Worm (Caenorhabditis elegans): Measurements from ENCODE around the gene pcs-1.

pcs-1 gene

DNA sequence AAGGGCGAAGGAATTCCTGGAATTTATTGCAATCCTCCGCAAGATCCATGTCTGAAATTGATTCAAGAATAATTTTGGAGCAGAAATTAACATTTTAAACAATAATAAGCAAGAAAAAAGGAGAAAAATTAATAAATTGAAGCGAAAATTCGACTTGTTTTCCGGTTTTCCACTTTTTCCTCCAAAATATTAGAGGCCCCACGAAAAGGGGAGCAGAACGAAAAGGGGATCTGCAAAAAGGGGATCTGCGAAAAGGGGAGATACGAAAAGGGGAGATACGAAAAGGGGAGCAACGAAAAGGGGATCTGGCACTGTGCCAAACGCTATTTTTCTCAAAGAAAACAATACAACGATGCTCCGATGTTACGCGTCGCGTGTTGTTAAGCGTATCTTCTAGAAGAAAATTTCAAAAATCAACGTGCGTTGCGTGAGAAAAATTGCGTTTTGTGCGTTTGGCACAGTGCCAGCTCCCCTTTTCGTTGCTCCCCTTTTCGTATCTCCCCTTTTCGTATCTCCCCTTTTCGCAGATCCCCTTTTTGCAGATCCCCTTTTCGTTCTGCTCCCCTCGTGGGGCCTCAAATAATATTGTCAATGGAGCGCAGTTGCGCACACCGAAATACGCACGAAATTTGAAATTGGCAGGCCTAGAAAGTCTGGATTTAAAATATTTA lies 43.0 kb downstream of the pcs-1 start, which contains the start of gene Y62F5A.12 (continued):
- peak; percentile 94 for TF ChIP-seq Y95B8A.8 (GFP tag; IDR thresholded peaks at IDR 0.05)
- peak; percentile 55 for TF ChIP-seq F49E8.2 (tag; optimal IDR thresholded peaks at IDR 0.05; ENCODE audit: insufficient read depth)
- peak; percentile 99 for TF ChIP-seq mcd-1 (GFP tag; IDR thresholded peaks at IDR 0.05)
- peak; percentile 54 for TF ChIP-seq F22D6.2 (tag; optimal IDR thresholded peaks at IDR 0.05)
- TF ChIP-seq F33H1.4 (GFP tag; IDR thresholded peaks at IDR 0.05) = peak; percentile 80
- peak; percentile 90 for TF ChIP-seq lin-26 (GFP tag; IDR thresholded peaks at IDR 0.05)
- TF ChIP-seq ceh-27 (GFP tag; optimal IDR thresholded peaks at IDR 0.05) = peak; percentile 93
- TF ChIP-seq F37B4.10 (GFP tag; IDR thresholded peaks at IDR 0.05) = peak; percentile 95
- TF ChIP-seq B0336.3 (GFP tag; IDR thresholded peaks at IDR 0.05) = peak; percentile 78
- peak; percentile 65 for TF ChIP-seq F52B5.7 (tag; optimal IDR thresholded peaks at IDR 0.05)
- peak; percentile 89 for TF ChIP-seq Y79H2A.3 (GFP tag; conservative IDR thresholded peaks at IDR 0.05)
- peak; percentile 88 for TF ChIP-seq athp-1 (tag; optimal IDR thresholded peaks at IDR 0.05)
- peak; percentile 71 for TF ChIP-seq ZK185.1 (tag; optimal IDR thresholded peaks at IDR 0.05; ENCODE audit: poor library complexity, severe bottlenecking)
- peak; percentile 86 for TF ChIP-seq T07F8.4 (tag; optimal IDR thresholded peaks at IDR 0.05)
- TF ChIP-seq Y67H2A.10 (GFP tag; conservative IDR thresholded peaks at IDR 0.05) = peak; percentile 93
- TF ChIP-seq somi-1 (GFP tag; optimal IDR thresholded peaks at IDR 0.05) = peak; percentile 47
- TF ChIP-seq ceh-100 (GFP tag; IDR thresholded peaks at IDR 0.05) = peak; percentile 99
- TF ChIP-seq B0035.1 (tag; optimal IDR thresholded peaks at IDR 0.05) = peak; percentile 35
- peak; percentile 31 for TF ChIP-seq ccch-3 (GFP tag; optimal IDR thresholded peaks at IDR 0.05)
- TF ChIP-seq nhr-80 (tag; optimal IDR thresholded peaks at IDR 0.05) = peak; percentile 61

DNA sequence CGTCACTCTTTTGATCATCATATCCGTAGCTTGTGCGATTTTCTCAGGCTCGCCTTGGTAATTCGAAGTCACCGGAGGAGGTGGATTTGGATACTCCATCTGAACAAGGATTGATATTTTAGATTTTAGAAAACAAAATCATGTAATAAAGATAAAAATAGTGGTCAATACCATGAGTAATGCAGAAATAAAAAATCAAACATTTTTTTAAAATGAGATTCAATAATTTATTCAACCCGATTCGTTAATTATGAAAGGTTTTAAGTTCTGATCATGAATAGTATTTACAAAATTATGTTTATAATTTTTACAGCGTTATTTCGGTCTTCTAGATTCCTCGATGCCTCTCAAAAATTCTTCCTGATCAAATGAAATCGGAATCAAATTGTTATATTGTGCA lies 43.8 kb downstream of the pcs-1 start, which contains the start of gene mdt-8:
Gene mdt-8, minus strand, starts transcription at position 101 of the 400 bp plus-strand sequence.
- TF ChIP-seq madf-6 (GFP tag; IDR thresholded peaks at IDR 0.05) = peak; percentile 39; the same call in 1 of the 2 replicates
- no peak for TF ChIP-seq F55B11.4 (tag; optimal IDR thresholded peaks at IDR 0.05; ENCODE audit: borderline replicate concordance, insufficient read depth)
- no peak for TF ChIP-seq nhr-179 (tag; optimal IDR thresholded peaks at IDR 0.05)
- 0 out of 2 replicates have a peak, but pooled peaks have one; percentile 13 for TF ChIP-seq ceh-100 (GFP tag; IDR thresholded peaks at IDR 0.05)
- no peak for TF ChIP-seq mxl-1 (tag; optimal IDR thresholded peaks at IDR 0.05)

DNA sequence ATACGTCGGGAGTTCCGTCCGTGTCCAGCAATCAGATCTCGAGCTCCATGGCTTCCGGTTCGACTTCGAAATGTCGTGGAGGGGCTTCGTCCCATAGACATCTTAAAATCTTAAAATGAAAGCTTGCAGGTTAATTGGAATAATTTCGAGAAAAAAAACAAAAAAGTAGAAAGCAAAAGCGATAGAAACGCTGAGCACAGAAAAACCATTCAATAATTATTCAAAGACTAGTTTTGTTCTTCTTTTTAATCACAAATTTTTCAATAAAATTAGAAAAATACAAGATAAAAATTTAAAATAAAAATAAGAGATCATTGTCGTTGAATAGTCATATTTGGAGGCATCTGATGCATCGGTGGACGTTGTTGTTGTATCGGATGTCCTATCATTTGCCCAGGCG lies 50.6 kb downstream of the pcs-1 start, which contains the start of gene age-1:
Gene age-1, minus strand, starts transcription at position 101 of the 400 bp plus-strand sequence.
- no peak for TF ChIP-seq madf-3 (GFP tag; IDR thresholded peaks at IDR 0.05)
- TF ChIP-seq egl-44 (GFP tag; IDR thresholded peaks at IDR 0.05) = no peak
- no peak for TF ChIP-seq lin-40 (tag; optimal IDR thresholded peaks at IDR 0.05)
- TF ChIP-seq F39B2.1 (GFP tag; IDR thresholded peaks at IDR 0.05) = no peak
- TF ChIP-seq nfyb-1 (GFP tag; IDR thresholded peaks at IDR 0.05) = no peak
- no peak for TF ChIP-seq dox-1 (GFP tag; IDR thresholded peaks at IDR 0.05)
- no peak for TF ChIP-seq rpc-1 (optimal IDR thresholded peaks at IDR 0.05)
- no peak for TF ChIP-seq rpc-1 (tag; optimal IDR thresholded peaks at IDR 0.05)
- TF ChIP-seq ceh-91 (GFP tag; IDR thresholded peaks at IDR 0.05) = no peak
- TF ChIP-seq Y67H2A.10 (GFP tag; conservative IDR thresholded peaks at IDR 0.05) = no peak
- no peak for TF ChIP-seq madf-10 (tag; optimal IDR thresholded peaks at IDR 0.05)
- TF ChIP-seq die-1 (tag; optimal IDR thresholded peaks at IDR 0.05) = no peak
- no peak for TF ChIP-seq rec-8 (tag; optimal IDR thresholded peaks at IDR 0.05)
- no peak for TF ChIP-seq egrh-3 (GFP tag; IDR thresholded peaks at IDR 0.05)
